Worm (Caenorhabditis elegans): ENCODE data around the gene T02D1.8.

- TF ChIP-seq nfya-1 (tag; optimal IDR thresholded peaks at IDR 0.05) (no peak), pax-1 (tag; optimal IDR thresholded peaks at IDR 0.05) (no peak), mec-3 (tag; optimal IDR thresholded peaks at IDR 0.05; ENCODE audit: borderline replicate concordance) (no peak), pha-2 (tag; optimal IDR thresholded peaks at IDR 0.05) (no peak), pqm-1 (tag; optimal IDR thresholded peaks at IDR 0.05) (no peak), madf-2 (tag; optimal IDR thresholded peaks at IDR 0.05) (no peak), ceh-2 (tag; optimal IDR thresholded peaks at IDR 0.05) (no peak)
Observed at ce11 chrIV:17413343-17413742, 26.1 kb upstream of the T02D1.8 start.

Data from whole organism, late embryonic.